Worm (Caenorhabditis elegans) whole organism, mixed stage, embryonic: ENCODE data around the gene F09C12.2.

Source experiments
- M03D4.4 ChIP-seq: sonication (generic microtip); optimal IDR thresholded peaks from 2 replicates; lab custom pipeline; 2017; ENCODE audit warnings: mild to moderate bottlenecking, missing genetic modification characterization, missing compliant biosample characterization
- blmp-1 ChIP-seq: fragments of 150-350 bp; optimal IDR thresholded peaks from 2 replicates; lab custom pipeline; 2014; ENCODE audit warnings: missing biosample characterization, missing genetic modification characterization
- ceh-83 ChIP-seq: fragments of 200-800 bp; sonication (Bioruptor generic); optimal IDR thresholded peaks from 2 replicates; lab custom pipeline; 2018; ENCODE audit warnings: mild to moderate bottlenecking, missing genetic modification characterization, missing compliant biosample characterization
- drap-1 ChIP-seq: fragments of 200-800 bp; sonication (Bioruptor generic); optimal IDR thresholded peaks from 3 replicates; lab custom pipeline; 2018; ENCODE audit warnings: mild to moderate bottlenecking, missing genetic modification characterization, missing compliant biosample characterization
- elt-3 ChIP-seq: fragments of 150-350 bp; optimal IDR thresholded peaks from 2 replicates; lab custom pipeline; 2014; ENCODE audit warnings: missing biosample characterization, missing genetic modification characterization
- ham-2 ChIP-seq: fragments of 200-800 bp; sonication (Bioruptor generic); optimal IDR thresholded peaks from 2 replicates; lab custom pipeline; 2018; ENCODE audit warnings: mild to moderate bottlenecking, missing genetic modification characterization, missing compliant biosample characterization
- lin-13 ChIP-seq: fragments of 150-350 bp; optimal IDR thresholded peaks from 2 replicates; lab custom pipeline; 2014; ENCODE audit warnings: missing biosample characterization, missing genetic modification characterization
- lsy-2 ChIP-seq: fragments of 150-350 bp; optimal IDR thresholded peaks from 2 replicates; lab custom pipeline; 2014; ENCODE audit warnings: missing biosample characterization, missing genetic modification characterization
- nhr-12 ChIP-seq: fragments of 150-350 bp; optimal IDR thresholded peaks from 2 replicates; lab custom pipeline; 2014; ENCODE audit warnings: missing biosample characterization, missing genetic modification characterization
- nhr-237 ChIP-seq: fragments of 150-350 bp; optimal IDR thresholded peaks from 2 replicates; lab custom pipeline; 2014; ENCODE audit warnings: missing biosample characterization, missing genetic modification characterization
- nhr-76 ChIP-seq: sonication (generic microtip); optimal IDR thresholded peaks from 2 replicates; lab custom pipeline; 2017; ENCODE audit warnings: missing biosample characterization, missing genetic modification characterization
- snpc-4 ChIP-seq: fragments of 150-350 bp; optimal IDR thresholded peaks from 2 replicates; lab custom pipeline; 2014; ENCODE audit warnings: missing biosample characterization, missing genetic modification characterization
- tbx-8 ChIP-seq: fragments of 200-800 bp; sonication (Bioruptor generic); optimal IDR thresholded peaks from 2 replicates; lab custom pipeline; 2018; ENCODE audit warnings: mild to moderate bottlenecking, missing genetic modification characterization, moderate library complexity, missing compliant biosample characterization
- unc-62 ChIP-seq: fragments of 150-350 bp; optimal IDR thresholded peaks from 2 replicates; lab custom pipeline; 2014; ENCODE audit warnings: missing biosample characterization, missing genetic modification reagents, missing genetic modification characterization

ce11 chrII:5103784-5104457 is 5.9 kb upstream of the F09C12.2 start, which contains the start of the genes C04G6.11 and mpk-2:
- TF ChIP-seq blmp-1 (tag; lab: Kevin White, UChicago) (no peak), elt-3 (tag; lab: Kevin White, UChicago) (no peak), lsy-2 (tag; lab: Kevin White, UChicago) (no peak), nhr-237 (tag; lab: Kevin White, UChicago) (no peak), snpc-4 (no peak), unc-62 (GFP tag; lab: Kevin White, UChicago) (no peak), ham-2 (GFP tag; lab: Kevin White, UChicago) (no peak), nhr-76 (tag; lab: Kevin White, UChicago) (no peak), drap-1 (GFP tag; lab: Kevin White, UChicago) (no peak), tbx-8 (no peak), ceh-83 (no peak), nhr-12 (tag; lab: Kevin White, UChicago) (no peak), M03D4.4 (tag; lab: Kevin White, UChicago) (no peak), lin-13 (tag; lab: Kevin White, UChicago) (no peak)
